Worm (Caenorhabditis elegans): ENCODE results near the gene Y53G8AL.4.

- TF ChIP-seq nhr-232 (tag; optimal IDR thresholded peaks at IDR 0.05): no peak
- no peak for TF ChIP-seq mec-3 (tag; optimal IDR thresholded peaks at IDR 0.05; ENCODE audit: borderline replicate concordance)
- no peak for TF ChIP-seq npax-4 (tag; optimal IDR thresholded peaks at IDR 0.05)
- no peak for TF ChIP-seq elt-2 (tag; optimal IDR thresholded peaks at IDR 0.05)
- TF ChIP-seq rnt-1 (tag; optimal IDR thresholded peaks at IDR 0.05): no peak
- TF ChIP-seq sox-2 (GFP tag; IDR thresholded peaks at IDR 0.05): no peak
- no peak for TF ChIP-seq sox-4 (tag; optimal IDR thresholded peaks at IDR 0.05)
- no peak for TF ChIP-seq fkh-10 (GFP tag; optimal IDR thresholded peaks at IDR 0.05)
Observed at ce11 chrIII:3250596-3251112, at the start of gene Y53G8AL.4.
